Worm (Caenorhabditis elegans) whole organism, L1 larva: ENCODE results near the gene eppl-1.

Experiments used
- elt-3 ChIP-seq, 6 experiments: fragments of 150-350 bp in 1 of 6; sonication (generic microtip); optimal IDR thresholded peaks; 2 replicates each; lab custom pipeline; 2017 to 2018; ENCODE audit warnings: missing biosample characterization in 6 of 6, missing genetic modification characterization in 6 of 6, inconsistent platforms in 1 of 6
- jun-1 ChIP-seq: fragments of 150-350 bp; optimal IDR thresholded peaks from 2 replicates; lab custom pipeline; 2014; ENCODE audit warnings: missing biosample characterization, missing genetic modification reagents, missing genetic modification characterization
- nhr-28 ChIP-seq: fragments of 150-350 bp; optimal IDR thresholded peaks from 2 replicates; lab custom pipeline; 2014; ENCODE audit warnings: missing biosample characterization, missing genetic modification characterization
- nhr-47 ChIP-seq: sonication (generic microtip); optimal IDR thresholded peaks from 2 replicates; lab custom pipeline; 2016; ENCODE audit warnings: mild to moderate bottlenecking, missing genetic modification characterization, moderate library complexity, missing compliant biosample characterization
- snu-23 ChIP-seq: sonication (generic microtip); optimal IDR thresholded peaks from 2 replicates; lab custom pipeline; 2016; ENCODE audit warnings: missing genetic modification characterization, missing compliant biosample characterization

DNA sequence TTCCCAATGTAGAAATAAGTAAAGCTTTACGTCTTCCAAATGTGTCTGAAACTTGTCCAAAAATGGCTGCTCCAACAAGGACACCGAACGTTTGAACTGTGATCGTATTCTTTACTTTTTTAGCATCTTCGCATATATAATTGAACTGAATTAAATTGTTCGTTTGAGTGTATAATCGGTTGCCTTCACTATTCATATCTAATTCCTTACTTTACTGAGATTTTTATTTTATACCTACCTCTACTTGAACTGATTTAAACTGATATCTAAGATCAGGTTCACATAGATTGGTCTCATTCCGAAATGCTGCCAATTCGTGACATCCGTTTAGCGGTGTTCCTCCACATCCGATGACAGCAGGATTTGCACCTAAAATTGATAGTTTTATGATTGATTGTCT is 10.8 kb upstream of the eppl-1 start:
- TF ChIP-seq snu-23 (GFP tag; lab: Kevin White, UChicago) (no peak), jun-1 (no peak), nhr-28 (tag; lab: Kevin White, UChicago) (no peak), nhr-47 (tag; lab: Kevin White, UChicago) (no peak), elt-3 (tag; optimal IDR thresholded peaks at IDR 0.05; lab: Kevin White, UChicago) (no peak)
